Worm (Caenorhabditis elegans) whole organism, L2 larva: ENCODE results near the gene cisd-3.2.

Experiments
- ZK546.5 ChIP-seq: sonication (generic microtip); optimal IDR thresholded peaks from 2 replicates; lab custom pipeline; 2017; ENCODE audit warnings: missing biosample characterization, missing genetic modification characterization
- elt-3 ChIP-seq: sonication (generic microtip); optimal IDR thresholded peaks from 2 replicates; lab custom pipeline; 2017; ENCODE audit warnings: missing biosample characterization, missing genetic modification characterization
- lin-11 ChIP-seq: fragments of 150-350 bp; sonication (generic microtip); optimal IDR thresholded peaks from 2 replicates; lab custom pipeline; 2014; ENCODE audit warnings: missing biosample characterization, missing genetic modification characterization, inconsistent platforms, mixed read lengths
- mdl-1 ChIP-seq, 2 experiments: fragments of 150-350 bp in 1 of 2; sonication (generic microtip) in 1 of 2; optimal IDR thresholded peaks; 2 replicates each; lab custom pipeline; 2017; ENCODE audit warnings: missing biosample characterization in 2 of 2, missing genetic modification characterization in 2 of 2
- nhr-23 ChIP-seq: fragments of 150-350 bp; optimal IDR thresholded peaks from 2 replicates; lab custom pipeline; 2014; ENCODE audit warnings: missing biosample characterization, missing genetic modification reagents, missing genetic modification characterization

- TF ChIP-seq lin-11 (tag; lab: Kevin White, UChicago) = no peak
- no peak for TF ChIP-seq ZK546.5 (tag; lab: Kevin White, UChicago)
- TF ChIP-seq nhr-23 (tag; lab: Kevin White, UChicago) = no peak
- TF ChIP-seq elt-3 (tag; lab: Kevin White, UChicago) = no peak
- no peak for TF ChIP-seq mdl-1 (tag; optimal IDR thresholded peaks at IDR 0.05; lab: Kevin White, UChicago)
Observed at ce11 chrIII:1534431-1534830, 5.9 kb upstream of the cisd-3.2 start.
